Worm (Caenorhabditis elegans) whole organism, L4/young adult: ENCODE results near the gene T20D4.11.

Source experiments
- W03F9.2 ChIP-seq: fragments of 150-350 bp; optimal IDR thresholded peaks from 2 replicates; lab custom pipeline; 2014; ENCODE audit warnings: missing biosample characterization, missing genetic modification characterization
- dao-5 ChIP-seq: sonication (generic microtip); optimal IDR thresholded peaks from 2 replicates; lab custom pipeline; 2016; ENCODE audit warnings: missing genotype, missing genetic modification characterization, moderate library complexity, missing compliant biosample characterization
- him-1 ChIP-seq: sonication (generic microtip); optimal IDR thresholded peaks from 2 replicates; lab custom pipeline; 2016; ENCODE audit warnings: missing genotype, missing genetic modification reagents, missing genetic modification characterization, missing compliant biosample characterization

DNA sequence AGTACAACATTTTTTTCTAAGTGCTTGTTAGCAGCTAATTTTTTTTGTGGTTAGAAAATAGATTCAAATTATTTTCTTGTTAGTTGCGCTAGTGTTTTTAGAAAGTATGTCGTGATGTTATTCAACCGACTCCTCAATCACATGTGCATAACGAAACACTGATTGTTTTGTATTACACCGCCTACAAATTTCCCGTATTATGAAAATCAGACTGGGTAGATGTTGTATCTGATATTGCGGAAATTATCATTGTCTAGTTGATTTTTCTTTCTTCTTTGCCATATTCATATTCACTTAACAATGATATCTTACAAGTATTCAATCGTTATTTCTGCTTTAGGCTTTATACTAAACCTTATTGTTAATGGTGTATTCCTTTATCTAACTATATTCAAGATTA, 47.2 kb upstream of the T20D4.11 start, which contains the start of gene str-63:
- no peak for TF ChIP-seq W03F9.2 (tag; lab: Kevin White, UChicago)
- TF ChIP-seq him-1 (tag; lab: Kevin White, UChicago): no peak
- no peak for TF ChIP-seq dao-5
